Worm (Caenorhabditis elegans): ENCODE measurements around the gene ubc-26.

DNA sequence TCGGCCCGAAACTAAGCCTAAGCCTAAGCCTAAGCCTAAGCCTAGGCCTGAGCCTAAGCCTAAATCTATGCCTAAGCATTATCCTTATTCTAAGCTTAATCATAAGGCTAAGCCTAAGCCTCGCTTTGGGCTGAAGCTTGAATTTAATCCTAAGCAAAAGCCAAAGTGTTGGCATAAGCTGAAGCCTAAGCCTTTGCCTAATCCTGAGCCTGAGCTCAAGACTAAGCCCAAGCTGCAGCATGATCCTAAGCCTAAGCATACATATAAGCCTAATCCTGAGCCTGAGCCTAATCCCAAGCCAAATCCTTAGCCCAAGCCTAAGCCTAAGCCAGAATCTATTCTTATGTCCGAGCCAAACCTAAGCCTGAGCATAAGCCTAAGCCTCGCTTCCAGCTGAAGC lies 53.6 kb downstream of the ubc-26 start:
- no peak for TF ChIP-seq snpc-4 (tag; optimal IDR thresholded peaks at IDR 0.05)
- no peak for TF ChIP-seq lin-15B (tag; optimal IDR thresholded peaks at IDR 0.05)
- no peak for TF ChIP-seq ama-1 (optimal IDR thresholded peaks at IDR 0.05)
- TF ChIP-seq nhr-76 (tag; optimal IDR thresholded peaks at IDR 0.05) = no peak
- TF ChIP-seq ztf-4 (tag; optimal IDR thresholded peaks at IDR 0.05) = no peak

Measured in whole organism, L3 larva.